Worm (Caenorhabditis elegans) whole organism, young adult: ENCODE data around the gene hsp-16.41.

ENCODE experiments used
- hlh-12 ChIP-seq: sonication (generic microtip); optimal IDR thresholded peaks from 2 replicates; lab custom pipeline; 2016; ENCODE audit warnings: missing genetic modification characterization, missing compliant biosample characterization
- hmg-20 ChIP-seq: fragments of 200-800 bp; sonication (Bioruptor generic); IDR thresholded peaks from 2 replicates; pipeline ENCODE4 v1.3.6; 2022; ENCODE audit warnings: missing genetic modification reagents, missing genetic modification characterization, missing compliant biosample characterization

ce11 chrV:1760682-1761081 is 44.3 kb upstream of the hsp-16.41 start, which contains the start of gene clec-205:
- no peak for TF ChIP-seq hlh-12 (tag; lab: Kevin White, UChicago)
- TF ChIP-seq hmg-20 (GFP tag; lab: Robert Waterston, UW): no peak
